Worm (Caenorhabditis elegans) whole organism, L1 larva: ENCODE measurements around the gene pph-4.1.
A peak's percentile ranks its signal among the peaks of the same experiment; 100 is the strongest.

Experiments
- F16B12.6 ChIP-seq: fragments of 150-350 bp; optimal IDR thresholded peaks from 2 replicates; lab custom pipeline; 2014; ENCODE audit warnings: missing biosample characterization, missing genetic modification characterization
- blmp-1 ChIP-seq: fragments of 150-350 bp; optimal IDR thresholded peaks from 2 replicates; lab custom pipeline; 2014; ENCODE audit warnings: missing biosample characterization, missing genetic modification characterization
- efl-1 ChIP-seq, 4 experiments: fragments of 150-350 bp; optimal IDR thresholded peaks in 3 of 4; peaks in 1 of 4; 1 replicate in 1 of 4; 2 replicates in 3 of 4; lab custom pipeline; 2014; ENCODE audit warnings: missing biosample characterization in 2 of 4, missing genetic modification characterization in 2 of 4, missing genetic modification reagents in 2 of 4
- egl-13 ChIP-seq: sonication (generic microtip); optimal IDR thresholded peaks from 2 replicates; lab custom pipeline; 2016; ENCODE audit warnings: missing genotype, missing genetic modification reagents, missing genetic modification characterization, missing compliant biosample characterization
- egl-27 ChIP-seq, 2 experiments: fragments of 150-350 bp in 1 of 2; sonication (generic microtip); optimal IDR thresholded peaks; 3 replicates each; lab custom pipeline; 2017 to 2018; ENCODE audit warnings: missing biosample characterization in 2 of 2, missing genetic modification characterization in 2 of 2, missing genetic modification reagents in 2 of 2
- elt-2 ChIP-seq: sonication (generic microtip); optimal IDR thresholded peaks from 2 replicates; lab custom pipeline; 2016; ENCODE audit warnings: missing genetic modification characterization, mild to moderate bottlenecking, inconsistent platforms, missing compliant biosample characterization, missing genetic modification reagents
- elt-3 ChIP-seq, 6 experiments: fragments of 150-350 bp in 1 of 6; sonication (generic microtip); optimal IDR thresholded peaks; 2 replicates each; lab custom pipeline; 2017 to 2018; ENCODE audit warnings: missing biosample characterization in 6 of 6, missing genetic modification characterization in 6 of 6, inconsistent platforms in 1 of 6
- fkh-10 ChIP-seq: sonication (generic microtip); optimal IDR thresholded peaks from 2 replicates; lab custom pipeline; 2017; ENCODE audit warnings: missing biosample characterization, missing genetic modification reagents, missing genetic modification characterization
- hpl-2 ChIP-seq: fragments of 150-350 bp; optimal IDR thresholded peaks from 2 replicates; lab custom pipeline; 2014; ENCODE audit warnings: missing biosample characterization, missing genetic modification reagents, missing genetic modification characterization
- jun-1 ChIP-seq: fragments of 150-350 bp; optimal IDR thresholded peaks from 2 replicates; lab custom pipeline; 2014; ENCODE audit warnings: missing biosample characterization, missing genetic modification reagents, missing genetic modification characterization
- lin-14 ChIP-seq: fragments of 200-800 bp; sonication (Bioruptor generic); optimal IDR thresholded peaks from 2 replicates; lab custom pipeline; 2018; ENCODE audit warnings: mild to moderate bottlenecking, missing genetic modification characterization, moderate library complexity, missing compliant biosample characterization
- lin-35 ChIP-seq, 2 experiments: fragments of 150-350 bp; optimal IDR thresholded peaks; 2 replicates each; lab custom pipeline; 2014; ENCODE audit warnings: missing biosample characterization in 2 of 2, missing genetic modification characterization in 2 of 2, missing genetic modification reagents in 2 of 2
- lin-39 ChIP-seq: fragments of 150-350 bp; optimal IDR thresholded peaks from 2 replicates; lab custom pipeline; 2014; ENCODE audit warnings: missing biosample characterization, missing genetic modification reagents, missing genetic modification characterization
- mdl-1 ChIP-seq, 2 experiments: fragments of 150-350 bp; optimal IDR thresholded peaks; 2 replicates each; lab custom pipeline; 2014 to 2017; ENCODE audit warnings: missing biosample characterization in 2 of 2, missing genetic modification characterization in 2 of 2, inconsistent platforms in 1 of 2
- mef-2 ChIP-seq: fragments of 150-350 bp; optimal IDR thresholded peaks from 2 replicates; lab custom pipeline; 2014; ENCODE audit warnings: missing biosample characterization, missing genetic modification characterization
- mep-1 ChIP-seq: fragments of 150-350 bp; optimal IDR thresholded peaks from 2 replicates; lab custom pipeline; 2014; ENCODE audit warnings: missing biosample characterization, missing genetic modification characterization
- nhr-19 ChIP-seq: fragments of 200-800 bp; sonication (Bioruptor generic); conservative IDR thresholded peaks from 2 replicates; pipeline ENCODE4 v1.3.6; 2022; ENCODE audit warnings: missing genetic modification characterization, missing compliant biosample characterization
- nhr-237 ChIP-seq: fragments of 150-350 bp; optimal IDR thresholded peaks from 2 replicates; lab custom pipeline; 2014; ENCODE audit warnings: missing biosample characterization, missing genetic modification characterization
- nhr-71 ChIP-seq: sonication (generic microtip); optimal IDR thresholded peaks from 2 replicates; lab custom pipeline; 2016; ENCODE audit warnings: mild to moderate bottlenecking, missing genetic modification characterization, moderate library complexity, missing compliant biosample characterization
- nhr-76 ChIP-seq: sonication (generic microtip); optimal IDR thresholded peaks from 2 replicates; lab custom pipeline; 2017; ENCODE audit warnings: missing biosample characterization, missing genetic modification characterization
- nhr-85 ChIP-seq: sonication (generic microtip); peaks from one replicate; lab custom pipeline; 2016; ENCODE audit warnings: missing genetic modification characterization, inconsistent platforms, missing compliant biosample characterization
- nhr-90 ChIP-seq: sonication (generic microtip); optimal IDR thresholded peaks from 2 replicates; lab custom pipeline; 2016; ENCODE audit warnings: mild to moderate bottlenecking, missing genetic modification characterization, missing compliant biosample characterization; ENCODE audit not compliant: poor library complexity
- pag-3 ChIP-seq: sonication (generic microtip); optimal IDR thresholded peaks from 2 replicates; lab custom pipeline; 2017; ENCODE audit warnings: missing genetic modification characterization, mild to moderate bottlenecking, missing compliant biosample characterization, antibody characterized with exemption, borderline replicate concordance; ENCODE audit not compliant: insufficient read depth
- pax-3 ChIP-seq: fragments of 200-800 bp; sonication (Bioruptor generic); optimal IDR thresholded peaks from 2 replicates; lab custom pipeline; 2018; ENCODE audit warnings: mild to moderate bottlenecking, missing genetic modification characterization, moderate library complexity, missing compliant biosample characterization
- pqm-1 ChIP-seq: sonication (generic microtip); optimal IDR thresholded peaks from 3 replicates; lab custom pipeline; 2017; ENCODE audit warnings: missing biosample characterization, missing genetic modification characterization
- rnt-1 ChIP-seq: sonication (generic microtip); optimal IDR thresholded peaks from 2 replicates; lab custom pipeline; 2016; ENCODE audit warnings: mild to moderate bottlenecking, missing genetic modification characterization, moderate library complexity, missing compliant biosample characterization
- snu-23 ChIP-seq: sonication (generic microtip); optimal IDR thresholded peaks from 2 replicates; lab custom pipeline; 2016; ENCODE audit warnings: missing genetic modification characterization, missing compliant biosample characterization
- tlp-1 ChIP-seq: fragments of 150-350 bp; optimal IDR thresholded peaks from 2 replicates; lab custom pipeline; 2014; ENCODE audit warnings: missing biosample characterization, missing genetic modification characterization
- unc-86 ChIP-seq: sonication (generic microtip); optimal IDR thresholded peaks from 2 replicates; lab custom pipeline; 2016; ENCODE audit warnings: missing genetic modification characterization, missing compliant biosample characterization
- xbp-1 ChIP-seq: sonication (generic microtip); optimal IDR thresholded peaks from 2 replicates; lab custom pipeline; 2016; ENCODE audit warnings: missing genetic modification characterization, missing compliant biosample characterization

Gene pph-4.1

ce11 chrIII:12331300-12331699 is 19.8 kb downstream of the pph-4.1 start:
- TF ChIP-seq nhr-237 (tag; lab: Kevin White, UChicago) (no peak), elt-3 (tag; optimal IDR thresholded peaks at IDR 0.05; lab: Kevin White, UChicago) (no peak), egl-27 (tag; optimal IDR thresholded peaks at IDR 0.05; lab: Kevin White, UChicago) (no peak), nhr-85 (tag; lab: Kevin White, UChicago) (no peak), nhr-76 (tag; lab: Kevin White, UChicago) (no peak)

ce11 chrIII:12327528-12327997 is 23.6 kb downstream of the pph-4.1 start, which contains the start of the genes zip-12 and Y75B8A.63:
TSS of gene zip-12 (plus strand) at chrIII:12327914.
TSS of gene Y75B8A.63 (plus strand) at chrIII:12327947.
- TF ChIP-seq lin-14 (GFP tag; lab: Kevin White, UChicago) (peak; percentile 41), snu-23 (GFP tag; lab: Kevin White, UChicago) (peak; percentile 24), egl-13 (tag; lab: Kevin White, UChicago) (no peak), mef-2 (no peak), hpl-2 (GFP tag; lab: Kevin White, UChicago) (peak; percentile 16), blmp-1 (tag; lab: Kevin White, UChicago) (peak; percentile 40), lin-35 (GFP tag; optimal IDR thresholded peaks at IDR 0.05; lab: Kevin White, UChicago) (peak in 1 of 2 experiments; percentile 39), elt-2 (tag; lab: Kevin White, UChicago) (peak; percentile 53), elt-3 (tag; optimal IDR thresholded peaks at IDR 0.05; lab: Kevin White, UChicago) (peak in 3 of 6 experiments; percentile 16 to 73 (median 31))
- TF ChIP-seq, all 84 proteins: peak for 7

ce11 chrIII:12325284-12325683 is 25.9 kb downstream of the pph-4.1 start:
- TF ChIP-seq fkh-10 (GFP tag; lab: Kevin White, UChicago) (no peak), nhr-90 (tag; lab: Kevin White, UChicago) (peak; percentile 14), jun-1 (tag; lab: Kevin White, UChicago) (peak; percentile 11), mep-1 (peak; percentile 10), nhr-19 (GFP tag; lab: Robert Waterston, UW) (0 out of 2 replicates have a peak, but pooled peaks have one; percentile 5), pag-3 (tag; lab: Kevin White, UChicago) (no peak), rnt-1 (tag; lab: Kevin White, UChicago) (no peak), snu-23 (GFP tag; lab: Kevin White, UChicago) (peak; percentile 26), elt-3 (tag; optimal IDR thresholded peaks at IDR 0.05; lab: Kevin White, UChicago) (peak in 1 of 6 experiments; percentile 86), lin-35 (GFP tag; optimal IDR thresholded peaks at IDR 0.05; lab: Kevin White, UChicago) (peak in 1 of 2 experiments; percentile 50), efl-1 (optimal IDR thresholded peaks at IDR 0.05; lab: Kevin White, UChicago) (no peak), efl-1 (GFP tag; optimal IDR thresholded peaks at IDR 0.05 in 1 of 2; lab: Kevin White, UChicago) (peak in 1 of 2 experiments; percentile 64), blmp-1 (tag; lab: Kevin White, UChicago) (peak; percentile 11), nhr-85 (tag; lab: Kevin White, UChicago) (peak; percentile 68), lin-14 (GFP tag; lab: Kevin White, UChicago) (peak; percentile 37), elt-2 (tag; lab: Kevin White, UChicago) (peak; percentile 82)

ce11 chrIII:12318794-12319193 is 32.3 kb downstream of the pph-4.1 start, which contains the start of gene Y75B8A.28:
TSS of gene Y75B8A.28 (plus strand) at chrIII:12319089.
- no peak for TF ChIP-seq mdl-1 (tag; optimal IDR thresholded peaks at IDR 0.05; lab: Kevin White, UChicago)
- peak; percentile 80 for TF ChIP-seq elt-2 (tag; lab: Kevin White, UChicago)
- peak; percentile 52 for TF ChIP-seq pax-3 (tag; lab: Kevin White, UChicago)
- peak; percentile 97 for TF ChIP-seq pqm-1
- TF ChIP-seq jun-1 (tag; lab: Kevin White, UChicago) = peak; percentile 78
- peak; percentile 13 for TF ChIP-seq tlp-1 (tag; lab: Kevin White, UChicago)
- TF ChIP-seq xbp-1 (tag; lab: Kevin White, UChicago) = no peak
- no peak for TF ChIP-seq fkh-10 (GFP tag; lab: Kevin White, UChicago)
- peak in 1 of 2 experiments; percentile 18 for TF ChIP-seq lin-35 (GFP tag; optimal IDR thresholded peaks at IDR 0.05; lab: Kevin White, UChicago)
- TF ChIP-seq efl-1 (optimal IDR thresholded peaks at IDR 0.05; lab: Kevin White, UChicago) = no peak
- peak in 1 of 2 experiments; percentile 60 for TF ChIP-seq efl-1 (GFP tag; optimal IDR thresholded peaks at IDR 0.05 in 1 of 2; lab: Kevin White, UChicago)

ce11 chrIII:12317492-12317891 is 33.6 kb downstream of the pph-4.1 start:
- TF ChIP-seq pax-3 (tag; lab: Kevin White, UChicago) = peak; percentile 16
- TF ChIP-seq unc-86 = no peak
- peak in 1 of 2 experiments; percentile 30 for TF ChIP-seq lin-35 (GFP tag; optimal IDR thresholded peaks at IDR 0.05; lab: Kevin White, UChicago)
- TF ChIP-seq jun-1 (tag; lab: Kevin White, UChicago) = peak; percentile 47
- TF ChIP-seq efl-1 (optimal IDR thresholded peaks at IDR 0.05; lab: Kevin White, UChicago) = no peak
- TF ChIP-seq efl-1 (GFP tag; optimal IDR thresholded peaks at IDR 0.05 in 1 of 2; lab: Kevin White, UChicago) = peak in 1 of 2 experiments; percentile 76
- peak; percentile 64 for TF ChIP-seq pqm-1
- no peak for TF ChIP-seq nhr-76 (tag; lab: Kevin White, UChicago)
- no peak for TF ChIP-seq fkh-10 (GFP tag; lab: Kevin White, UChicago)
- peak; percentile 86 for TF ChIP-seq elt-2 (tag; lab: Kevin White, UChicago)
- peak; percentile 15 for TF ChIP-seq nhr-71
- TF ChIP-seq F16B12.6 (tag; lab: Kevin White, UChicago) = no peak
- no peak for TF ChIP-seq lin-39 (tag; lab: Kevin White, UChicago)
- TF ChIP-seq, all 84 proteins: peak for 7
